Fruit fly (Drosophila melanogaster) whole organism, embryonic: ENCODE measurements around the gene Grip128.
A peak's percentile ranks its signal among the peaks of the same experiment; 100 is the strongest.

Experiments used
- BEAF-32 ChIP-seq: fragments of 200-800 bp; sonication (Bioruptor generic); optimal IDR thresholded peaks from 3 replicates; lab custom pipeline; 2017; ENCODE audit warnings: missing biosample characterization, missing genetic modification characterization, mild to moderate bottlenecking, moderate library complexity, missing genetic modification reagents
- Bdp1 ChIP-seq: fragments of 200-800 bp; sonication (Bioruptor generic); optimal IDR thresholded peaks from 3 replicates; lab custom pipeline; 2016; ENCODE audit warnings: missing biosample characterization, missing genetic modification characterization
- Bgb ChIP-seq: fragments of 200-800 bp; sonication (Bioruptor generic); IDR thresholded peaks from 2 replicates; pipeline ENCODE4 v1.3.6; 2022; ENCODE audit warnings: missing biosample characterization, missing genetic modification characterization; ENCODE audit not compliant: partially characterized antibody
- BtbVII ChIP-seq: fragments of 200-800 bp; sonication (Bioruptor generic); optimal IDR thresholded peaks from 3 replicates; lab custom pipeline; 2017; ENCODE audit warnings: missing biosample characterization, mild to moderate bottlenecking, missing genetic modification characterization
- CG10267 ChIP-seq: fragments of 200-800 bp; sonication (Bioruptor generic); optimal IDR thresholded peaks from 2 replicates; lab custom pipeline; 2018; ENCODE audit warnings: missing biosample characterization, mild to moderate bottlenecking, missing genetic modification characterization, moderate library complexity
- CG10654 ChIP-seq: fragments of 200-800 bp; sonication (Bioruptor generic); optimal IDR thresholded peaks from 2 replicates; lab custom pipeline; 2016; ENCODE audit warnings: missing biosample characterization, missing genetic modification characterization
- CG11695 ChIP-seq: fragments of 200-800 bp; sonication (Bioruptor generic); IDR thresholded peaks from 3 replicates; pipeline ENCODE4 v1.3.6; 2022; ENCODE audit warnings: missing biosample characterization, missing genetic modification characterization
- CG16813 ChIP-seq: fragments of 200-800 bp; sonication (Bioruptor generic); IDR thresholded peaks from 3 replicates; pipeline ENCODE4 v1.3.6; 2022; ENCODE audit warnings: missing biosample characterization, missing genetic modification characterization; ENCODE audit not compliant: partially characterized antibody
- CG17186 ChIP-seq: fragments of 200-800 bp; sonication (Bioruptor generic); optimal IDR thresholded peaks from 3 replicates; lab custom pipeline; 2017; ENCODE audit warnings: missing biosample characterization, missing genetic modification reagents, missing genetic modification characterization
- CG17829 ChIP-seq: fragments of 200-800 bp; optimal IDR thresholded peaks from 2 replicates; lab custom pipeline; 2019; ENCODE audit warnings: missing biosample characterization, mild to moderate bottlenecking, missing genetic modification characterization, moderate library complexity
- CG18599 ChIP-seq: fragments of 200-800 bp; sonication (Bioruptor generic); optimal IDR thresholded peaks from 3 replicates; lab custom pipeline; 2017; ENCODE audit warnings: missing biosample characterization, missing genetic modification characterization, mild to moderate bottlenecking, moderate library complexity, missing genetic modification reagents
- CG18619 ChIP-seq: fragments of 200-800 bp; sonication (Bioruptor generic); optimal IDR thresholded peaks from 3 replicates; lab custom pipeline; 2017; ENCODE audit warnings: missing biosample characterization, mild to moderate bottlenecking, missing genetic modification characterization
- CG18764 ChIP-seq: fragments of 200-800 bp; sonication (Bioruptor generic); optimal IDR thresholded peaks from 3 replicates; lab custom pipeline; 2016; ENCODE audit warnings: missing biosample characterization, missing genetic modification characterization
- CG2120 ChIP-seq: fragments of 200-800 bp; sonication (Bioruptor generic); optimal IDR thresholded peaks from 3 replicates; lab custom pipeline; 2016; ENCODE audit warnings: missing biosample characterization, missing genetic modification characterization
- CG2712 ChIP-seq: fragments of 200-800 bp; optimal IDR thresholded peaks from 3 replicates; lab custom pipeline; 2019; ENCODE audit warnings: missing biosample characterization, mild to moderate bottlenecking, missing genetic modification characterization, moderate library complexity
- CG34224 ChIP-seq: fragments of 200-800 bp; sonication (Bioruptor generic); IDR thresholded peaks from 3 replicates; pipeline ENCODE4 v1.3.6; 2022; ENCODE audit warnings: missing biosample characterization, missing genetic modification characterization; ENCODE audit not compliant: partially characterized antibody
- CG34376 ChIP-seq: fragments of 200-800 bp; sonication (Bioruptor generic); optimal IDR thresholded peaks from 2 replicates; lab custom pipeline; 2018; ENCODE audit warnings: missing biosample characterization, mild to moderate bottlenecking, missing genetic modification characterization
- CG34422 ChIP-seq: fragments of 200-800 bp; sonication (Bioruptor generic); IDR thresholded peaks from 3 replicates; pipeline ENCODE4 v1.3.6; 2022; ENCODE audit warnings: missing biosample characterization, missing genetic modification characterization
- CG42726 ChIP-seq: fragments of 200-800 bp; sonication (Bioruptor generic); IDR thresholded peaks from 2 replicates; pipeline ENCODE4 v1.3.6; 2022; ENCODE audit warnings: missing biosample characterization, missing genetic modification characterization; ENCODE audit not compliant: partially characterized antibody
- CG4617 ChIP-seq: fragments of 200-800 bp; sonication (Bioruptor generic); optimal IDR thresholded peaks from 3 replicates; lab custom pipeline; 2016; ENCODE audit warnings: missing biosample characterization, missing genetic modification characterization, borderline replicate concordance
- CG4730 ChIP-seq: fragments of 200-800 bp; sonication (Bioruptor generic); IDR thresholded peaks from 2 replicates; pipeline ENCODE4 v1.3.6; 2022; ENCODE audit warnings: missing biosample characterization, missing genetic modification characterization
- CG6791 ChIP-seq: fragments of 200-800 bp; sonication (Bioruptor generic); IDR thresholded peaks from 3 replicates; pipeline ENCODE4 v1.3.6; 2022; ENCODE audit warnings: missing biosample characterization, missing genetic modification characterization; ENCODE audit not compliant: partially characterized antibody
- CG8359 ChIP-seq: fragments of 200-800 bp; sonication (Bioruptor generic); optimal IDR thresholded peaks from 2 replicates; lab custom pipeline; 2017; ENCODE audit warnings: missing biosample characterization, mild to moderate bottlenecking, missing genetic modification characterization, borderline replicate concordance
- CG8924 ChIP-seq: fragments of 200-800 bp; optimal IDR thresholded peaks from 3 replicates; lab custom pipeline; 2019; ENCODE audit warnings: missing biosample characterization, mild to moderate bottlenecking, missing genetic modification characterization, moderate library complexity
- CG9797 ChIP-seq: fragments of 200-800 bp; sonication (Bioruptor generic); optimal IDR thresholded peaks from 3 replicates; lab custom pipeline; 2018; ENCODE audit warnings: missing biosample characterization, mild to moderate bottlenecking, missing genetic modification characterization
- Dip3 ChIP-seq: fragments of 200-800 bp; sonication (Bioruptor generic); optimal IDR thresholded peaks from 3 replicates; lab custom pipeline; 2016; ENCODE audit warnings: missing biosample characterization, missing genetic modification characterization
- Dll ChIP-seq: fragments of 200-800 bp; sonication (Bioruptor generic); IDR thresholded peaks from 4 replicates; pipeline ENCODE4 v1.3.6; 2022; ENCODE audit warnings: missing biosample characterization, missing genetic modification characterization; ENCODE audit not compliant: partially characterized antibody
- Dp ChIP-seq: fragments of 200-800 bp; sonication (Bioruptor generic); optimal IDR thresholded peaks from 2 replicates; lab custom pipeline; 2018; ENCODE audit warnings: missing biosample characterization, mild to moderate bottlenecking, missing genetic modification characterization, moderate library complexity
- Ets65A ChIP-seq: fragments of 200-800 bp; sonication (Bioruptor generic); peaks from one replicate; lab custom pipeline; 2016; ENCODE audit warnings: missing biosample characterization, missing genetic modification characterization
- HHEX ChIP-seq: fragments of 200-800 bp; sonication (Bioruptor generic); optimal IDR thresholded peaks from 3 replicates; lab custom pipeline; 2017; ENCODE audit warnings: missing biosample characterization, mild to moderate bottlenecking, missing genetic modification characterization, missing genetic modification reagents
- HLH3B ChIP-seq: fragments of 200-800 bp; sonication (Bioruptor generic); IDR thresholded peaks from 2 replicates; pipeline ENCODE4 v1.3.6; 2022; ENCODE audit warnings: missing biosample characterization, missing genetic modification characterization
- Lhr ChIP-seq: fragments of 200-800 bp; sonication (Bioruptor generic); optimal IDR thresholded peaks from 3 replicates; lab custom pipeline; 2017; ENCODE audit warnings: mild to moderate bottlenecking, missing biosample characterization, missing genetic modification reagents, missing genetic modification characterization
- MESR4 ChIP-seq: fragments of 200-800 bp; sonication (Bioruptor generic); optimal IDR thresholded peaks from 2 replicates; lab custom pipeline; 2018; ENCODE audit warnings: missing biosample characterization, mild to moderate bottlenecking, missing genetic modification characterization, moderate library complexity
- Mad ChIP-seq: fragments of 200-800 bp; sonication (Bioruptor generic); optimal IDR thresholded peaks from 2 replicates; lab custom pipeline; 2016; ENCODE audit warnings: missing biosample characterization, missing genetic modification characterization
- Opbp ChIP-seq: fragments of 200-800 bp; sonication (Bioruptor generic); IDR thresholded peaks from 3 replicates; pipeline ENCODE4 v1.3.6; 2022; ENCODE audit warnings: missing biosample characterization, missing genetic modification characterization; ENCODE audit not compliant: partially characterized antibody
- Sry-δ ChIP-seq: fragments of 200-800 bp; sonication (Bioruptor generic); optimal IDR thresholded peaks from 2 replicates; lab custom pipeline; 2016; ENCODE audit warnings: missing biosample characterization, missing genetic modification characterization
- Vsx1 ChIP-seq: fragments of 200-800 bp; sonication (Bioruptor generic); optimal IDR thresholded peaks from 2 replicates; lab custom pipeline; 2017; ENCODE audit warnings: missing biosample characterization, mild to moderate bottlenecking, missing genetic modification characterization, missing genetic modification reagents
- Xbp1 ChIP-seq: fragments of 200-800 bp; sonication (Bioruptor generic); optimal IDR thresholded peaks from 3 replicates; lab custom pipeline; 2016; ENCODE audit warnings: missing biosample characterization, mild to moderate bottlenecking, missing genetic modification characterization
- ato ChIP-seq: fragments of 200-800 bp; sonication (Bioruptor generic); IDR thresholded peaks from 2 replicates; pipeline ENCODE4 v1.3.6; 2022; ENCODE audit warnings: missing biosample characterization, missing genetic modification characterization; ENCODE audit not compliant: partially characterized antibody
- chinmo ChIP-seq: fragments of 200-800 bp; sonication (Bioruptor generic); IDR thresholded peaks from 4 replicates; pipeline ENCODE4 v1.3.6; 2022; ENCODE audit warnings: missing biosample characterization, missing genetic modification characterization; ENCODE audit not compliant: partially characterized antibody
- ems ChIP-seq: fragments of 200-800 bp; sonication (Bioruptor generic); optimal IDR thresholded peaks from 3 replicates; lab custom pipeline; 2016; ENCODE audit warnings: missing biosample characterization, missing genetic modification characterization
- hb ChIP-seq: fragments of 200-800 bp; sonication (Bioruptor generic); IDR thresholded peaks from 3 replicates; pipeline ENCODE4 v1.3.6; 2022; ENCODE audit warnings: missing biosample characterization, missing genetic modification characterization; ENCODE audit not compliant: partially characterized antibody
- insv ChIP-seq, 2 experiments: fragments of 200-800 bp; sonication (Bioruptor generic); optimal IDR thresholded peaks; 3 replicates each; lab custom pipeline; 2016 to 2018; ENCODE audit warnings: missing biosample characterization in 2 of 2, missing genetic modification characterization in 2 of 2
- lilli ChIP-seq: fragments of 200-800 bp; sonication (Bioruptor generic); optimal IDR thresholded peaks from 3 replicates; lab custom pipeline; 2016; ENCODE audit warnings: missing biosample characterization, missing genetic modification characterization
- luna ChIP-seq: fragments of 200-800 bp; sonication (Bioruptor generic); optimal IDR thresholded peaks from 2 replicates; lab custom pipeline; 2016; ENCODE audit warnings: missing biosample characterization, missing genetic modification characterization
- pb ChIP-seq: fragments of 200-800 bp; sonication (Bioruptor generic); optimal IDR thresholded peaks from 3 replicates; lab custom pipeline; 2016; ENCODE audit warnings: missing biosample characterization, missing genetic modification characterization
- sens ChIP-seq: fragments of 200-800 bp; sonication (Bioruptor generic); peaks from one replicate; lab custom pipeline; 2016; ENCODE audit warnings: missing biosample characterization, missing genetic modification characterization
- shn ChIP-seq: fragments of 200-800 bp; sonication (Bioruptor generic); optimal IDR thresholded peaks from 3 replicates; lab custom pipeline; 2016; ENCODE audit warnings: missing biosample characterization, missing genetic modification characterization
- zen2 ChIP-seq: fragments of 200-800 bp; sonication (Bioruptor generic); IDR thresholded peaks from 3 replicates; pipeline ENCODE4 v1.3.6; 2022; ENCODE audit warnings: missing biosample characterization, missing genetic modification characterization; ENCODE audit not compliant: partially characterized antibody

The Grip128 gene

DNA sequence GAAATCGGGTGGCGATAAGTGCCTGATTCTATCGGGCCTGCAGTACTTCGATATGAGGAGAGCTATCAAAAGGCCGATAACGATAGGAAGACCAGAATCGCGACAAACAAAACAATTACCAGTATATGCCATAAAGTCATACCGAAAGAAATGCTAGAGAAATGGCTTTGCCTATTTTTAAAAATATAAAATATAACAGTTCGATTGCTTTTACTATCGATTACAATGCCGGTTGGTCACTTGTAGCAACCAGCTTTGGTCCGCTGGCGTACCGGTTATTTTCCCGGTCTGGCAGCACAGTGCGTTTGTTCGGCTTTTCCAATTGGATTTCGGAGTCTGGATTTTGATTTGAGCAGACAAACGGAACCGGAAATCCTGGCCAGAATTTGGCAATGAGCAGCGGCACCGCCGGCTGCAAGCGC lies 9.5 kb downstream of the Grip128 start, which contains the start of the genes shtd, CG6294 and CG6299 (continued):
- TF ChIP-seq Mad (GFP tag; lab: Kevin White, UChicago) (peak; percentile 20), sens (GFP tag; lab: Kevin White, UChicago) (peak; percentile 84), CG8359 (GFP tag; lab: Kevin White, UChicago) (no peak), MESR4 (GFP tag; lab: Kevin White, UChicago) (peak; percentile 44), CG42726 (peak; percentile 74), CG6791 (GFP tag; lab: Robert Waterston, UW) (peak; percentile 97), CG34422 (GFP tag; lab: Robert Waterston, UW) (0 out of 3 replicates have a peak, but pooled peaks have one; percentile 16), CG16813 (GFP tag; lab: Robert Waterston, UW) (peak; percentile 96), luna (GFP tag; lab: Kevin White, UChicago) (no peak), BtbVII (no peak), Bdp1 (GFP tag; lab: Kevin White, UChicago) (peak; percentile 21), CG18599 (no peak), ato (GFP tag; lab: Robert Waterston, UW) (peak; percentile 98), CG4730 (GFP tag; lab: Robert Waterston, UW) (no peak), CG2120 (peak; percentile 24), Opbp (GFP tag; lab: Robert Waterston, UW) (peak; percentile 88), chinmo (GFP tag; lab: Robert Waterston, UW) (peak; percentile 75; the same call in 2 of the 4 replicates), Vsx1 (GFP tag; lab: Kevin White, UChicago) (no peak), CG34376 (GFP tag; lab: Kevin White, UChicago) (peak; percentile 18), Dip3 (peak; percentile 8), Bgb (GFP tag; lab: Robert Waterston, UW) (peak; percentile 92), CG18619 (no peak), Dp (GFP tag; lab: Kevin White, UChicago) (peak; percentile 77), CG10654 (GFP tag; lab: Kevin White, UChicago) (no peak), Lhr (peak; percentile 47), HLH3B (GFP tag; lab: Robert Waterston, UW) (no peak), BEAF-32 (GFP tag; lab: Kevin White, UChicago) (peak; percentile 81), Ets65A (GFP tag; lab: Kevin White, UChicago) (peak; percentile 86), CG8924 (tag; lab: Kevin White, UChicago) (peak; percentile 18), CG9797 (GFP tag; lab: Kevin White, UChicago) (peak; percentile 45), CG18764 (GFP tag; lab: Kevin White, UChicago) (peak; percentile 95), insv (GFP tag; optimal IDR thresholded peaks at IDR 0.05; lab: Kevin White, UChicago) (peak; percentile 91 to 98), Dll (GFP tag; lab: Robert Waterston, UW) (peak; percentile 94), CG10267 (tag; lab: Kevin White, UChicago) (peak; percentile 42), Xbp1 (GFP tag; lab: Kevin White, UChicago) (peak; percentile 32), CG4617 (GFP tag; lab: Kevin White, UChicago) (peak; percentile 59), pb (GFP tag; lab: Kevin White, UChicago) (no peak), Sry-δ (peak; percentile 79), CG17829 (tag; lab: Kevin White, UChicago) (peak; percentile 48), hb (GFP tag; lab: Robert Waterston, UW) (peak; percentile 98), lilli (peak; percentile 18), CG11695 (GFP tag; lab: Robert Waterston, UW) (no peak), CG17186 (peak; percentile 9), HHEX (GFP tag; lab: Kevin White, UChicago) (no peak), ems (peak; percentile 13), CG2712 (tag; lab: Kevin White, UChicago) (peak; percentile 47), CG34224 (peak; percentile 96), shn (GFP tag; lab: Kevin White, UChicago) (no peak), zen2 (GFP tag; lab: Robert Waterston, UW) (peak; percentile 92)
